Worm (Caenorhabditis elegans) whole organism, early embryonic: Measurements from ENCODE around the gene hrg-5.

Experiments
- B0310.2 ChIP-seq: sonication (generic microtip); optimal IDR thresholded peaks from 2 replicates; lab custom pipeline; 2016; ENCODE audit warnings: mild to moderate bottlenecking, missing genetic modification characterization, missing compliant biosample characterization
- F13C5.2 ChIP-seq: sonication (generic microtip); optimal IDR thresholded peaks from 2 replicates; lab custom pipeline; 2017; ENCODE audit warnings: mild to moderate bottlenecking, missing genetic modification characterization, inconsistent platforms, missing compliant biosample characterization
- aly-1 ChIP-seq: sonication (generic microtip); optimal IDR thresholded peaks from 2 replicates; lab custom pipeline; 2016; ENCODE audit warnings: missing genetic modification characterization, missing compliant biosample characterization
- ama-1 ChIP-seq: fragments of 150-350 bp; optimal IDR thresholded peaks from 2 replicates; lab custom pipeline; 2014
- ceh-13 ChIP-seq: fragments of 200-800 bp; sonication (Bioruptor generic); optimal IDR thresholded peaks from 2 replicates; lab custom pipeline; 2018; ENCODE audit warnings: mild to moderate bottlenecking, missing genetic modification characterization, missing compliant biosample characterization
- ceh-36 ChIP-seq: sonication (generic microtip); optimal IDR thresholded peaks from 2 replicates; lab custom pipeline; 2016; ENCODE audit warnings: missing genetic modification characterization, inconsistent platforms, missing compliant biosample characterization
- ets-7 ChIP-seq: sonication (generic microtip); optimal IDR thresholded peaks from 2 replicates; lab custom pipeline; 2016; ENCODE audit warnings: missing genotype, missing genetic modification characterization, missing compliant biosample characterization
- flt-1 ChIP-seq: fragments of 200-800 bp; sonication (Bioruptor generic); IDR thresholded peaks from 2 replicates; pipeline ENCODE4 v1.3.6; 2022; ENCODE audit warnings: missing genetic modification characterization, missing compliant biosample characterization
- hmbx-1 ChIP-seq: sonication (generic microtip); optimal IDR thresholded peaks from 2 replicates; lab custom pipeline; 2016; ENCODE audit warnings: mild to moderate bottlenecking, missing genetic modification characterization, missing compliant biosample characterization
- hmg-4 ChIP-seq: fragments of 200-800 bp; sonication (Bioruptor generic); optimal IDR thresholded peaks from 2 replicates; lab custom pipeline; 2018; ENCODE audit warnings: mild to moderate bottlenecking, missing genetic modification characterization, missing compliant biosample characterization
- hnd-1 ChIP-seq: sonication (generic microtip); optimal IDR thresholded peaks from 2 replicates; lab custom pipeline; 2016; ENCODE audit warnings: missing genetic modification characterization, missing compliant biosample characterization
- pes-1 ChIP-seq: fragments of 200-800 bp; sonication (Bioruptor generic); IDR thresholded peaks from 2 replicates; pipeline ENCODE4 v1.3.6; 2022; ENCODE audit warnings: missing genetic modification reagents, missing genetic modification characterization, missing compliant biosample characterization
- scrt-1 ChIP-seq: fragments of 200-800 bp; sonication (Bioruptor generic); IDR thresholded peaks from 2 replicates; pipeline ENCODE4 v1.3.6; 2022; ENCODE audit warnings: missing genetic modification characterization, missing compliant biosample characterization
- sea-1 ChIP-seq: fragments of 200-800 bp; sonication (Bioruptor generic); conservative IDR thresholded peaks from 2 replicates; pipeline ENCODE4 v1.3.6; 2022; ENCODE audit warnings: missing genetic modification characterization, missing compliant biosample characterization
- tbx-11 ChIP-seq: fragments of 200-800 bp; sonication (Bioruptor generic); IDR thresholded peaks from 2 replicates; pipeline ENCODE4 v1.3.6; 2022; ENCODE audit warnings: missing genetic modification characterization, missing compliant biosample characterization
- tbx-37 ChIP-seq: fragments of 200-800 bp; sonication (Bioruptor generic); conservative IDR thresholded peaks from 2 replicates; pipeline ENCODE4 v1.3.6; 2022; ENCODE audit warnings: missing genetic modification reagents, missing genetic modification characterization, missing compliant biosample characterization
- tra-4 ChIP-seq: sonication (generic microtip); optimal IDR thresholded peaks from 2 replicates; lab custom pipeline; 2017; ENCODE audit warnings: missing genetic modification characterization, missing compliant biosample characterization

hrg-5 gene

DNA sequence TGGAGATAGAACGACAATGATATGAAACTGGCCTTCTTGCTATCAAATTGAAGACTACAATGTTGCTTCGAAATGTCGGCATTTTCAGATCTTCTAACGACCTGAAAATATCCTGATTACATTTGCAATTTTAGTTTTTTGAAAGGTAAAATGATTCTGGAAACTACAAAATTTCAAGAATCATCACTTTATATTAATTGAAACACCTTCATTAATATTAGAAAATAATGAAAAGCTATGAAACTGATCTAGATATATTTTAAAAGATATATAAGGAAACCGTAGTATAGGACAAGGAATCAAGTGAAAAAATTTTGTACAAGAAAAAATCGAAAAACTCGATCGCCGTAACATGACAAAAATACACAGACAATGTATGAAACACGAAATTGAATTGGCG lies 17.3 kb downstream of the hrg-5 start, which contains the start of gene ndx-9:
Gene ndx-9, minus strand, starts transcription at position 101 of the 400 bp plus-strand sequence.
- TF ChIP-seq hmg-4 = no peak
- TF ChIP-seq ceh-36 (tag; lab: Kevin White, UChicago) = no peak
- TF ChIP-seq tbx-37 (GFP tag; lab: Robert Waterston, UW) = no peak
- TF ChIP-seq scrt-1 (GFP tag; lab: Robert Waterston, UW) = no peak
- TF ChIP-seq flt-1 (GFP tag; lab: Robert Waterston, UW) = no peak
- TF ChIP-seq B0310.2 (tag; lab: Kevin White, UChicago) = no peak
- no peak for TF ChIP-seq ama-1 (lab: Kevin White, UChicago)
- TF ChIP-seq F13C5.2 (tag; lab: Kevin White, UChicago) = no peak

DNA sequence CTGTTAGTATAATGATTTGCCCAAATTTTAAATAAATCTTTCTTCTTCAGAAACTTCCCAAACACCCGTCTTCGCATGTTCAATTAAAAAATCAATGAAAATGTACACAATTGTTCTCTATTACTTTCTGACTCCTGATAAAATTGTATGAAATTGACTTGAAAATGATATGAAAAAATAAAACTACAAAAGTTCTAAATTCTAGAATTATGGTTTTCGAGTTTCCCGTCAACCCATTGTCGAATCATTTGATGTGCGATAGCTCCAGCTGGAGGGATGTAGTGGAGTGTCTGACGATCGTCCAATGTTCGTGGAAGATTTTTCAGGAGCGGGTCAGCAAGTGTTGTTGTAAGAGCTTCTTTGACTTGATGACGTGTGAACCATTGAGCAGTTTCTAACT lies 19.3 kb downstream of the hrg-5 start:
- TF ChIP-seq flt-1 (GFP tag; lab: Robert Waterston, UW) (no peak), ets-7 (tag; lab: Kevin White, UChicago) (no peak), B0310.2 (tag; lab: Kevin White, UChicago) (no peak), tbx-37 (GFP tag; lab: Robert Waterston, UW) (no peak), scrt-1 (GFP tag; lab: Robert Waterston, UW) (no peak), pes-1 (no peak), ama-1 (lab: Kevin White, UChicago) (no peak)

DNA sequence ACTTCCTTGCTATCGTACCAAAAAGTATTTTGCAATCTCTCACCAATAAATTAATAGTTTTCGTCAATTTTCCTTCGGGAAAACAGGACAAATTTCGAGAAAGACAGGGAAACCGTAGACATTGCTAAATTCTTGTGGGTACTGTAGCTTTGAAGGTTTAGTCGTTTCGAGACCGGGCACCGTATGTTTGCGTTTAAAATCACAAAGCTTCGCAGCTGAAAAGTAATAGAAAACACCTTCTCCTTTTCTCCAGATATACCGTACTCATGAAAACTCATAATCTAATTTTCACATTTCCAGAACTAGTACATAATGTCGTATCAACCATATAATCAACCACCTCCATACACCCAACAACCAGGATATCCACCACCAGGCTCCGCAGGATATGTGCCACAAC lies 20.2 kb downstream of the hrg-5 start, which contains the start of gene F13H10.6:
Gene F13H10.6, plus strand, starts transcription at position 301 of the 400 bp plus-strand sequence.
- TF ChIP-seq ama-1 (lab: Kevin White, UChicago) (no peak), B0310.2 (tag; lab: Kevin White, UChicago) (no peak), hnd-1 (tag; lab: Kevin White, UChicago) (no peak), hmg-4 (no peak), pes-1 (no peak), tbx-37 (GFP tag; lab: Robert Waterston, UW) (no peak), scrt-1 (GFP tag; lab: Robert Waterston, UW) (no peak), F13C5.2 (tag; lab: Kevin White, UChicago) (no peak), ceh-13 (no peak), aly-1 (tag; lab: Kevin White, UChicago) (no peak), tbx-11 (GFP tag; lab: Robert Waterston, UW) (no peak)

DNA sequence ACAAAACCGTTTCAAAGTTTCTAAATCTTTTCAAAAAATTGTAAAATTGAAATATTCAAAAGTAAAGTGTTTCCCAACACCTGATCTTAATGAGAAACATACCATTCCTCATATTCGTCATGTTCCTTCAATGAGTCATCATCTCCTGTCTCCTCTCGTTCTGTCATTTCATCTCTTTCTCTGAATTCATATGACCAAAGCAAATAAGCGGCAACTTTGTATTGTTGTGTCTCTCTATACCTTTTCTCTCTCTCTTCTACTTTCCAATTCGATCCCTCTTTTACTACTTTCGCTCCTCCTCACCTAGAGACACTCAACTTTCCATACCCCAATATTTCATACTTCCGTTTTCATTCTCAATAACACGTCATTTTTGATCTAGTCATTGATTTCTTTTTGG lies 21.0 kb downstream of the hrg-5 start:
- TF ChIP-seq ets-7 (tag; lab: Kevin White, UChicago) (no peak), hnd-1 (tag; lab: Kevin White, UChicago) (no peak), B0310.2 (tag; lab: Kevin White, UChicago) (no peak), tbx-11 (GFP tag; lab: Robert Waterston, UW) (no peak), hmg-4 (no peak), sea-1 (GFP tag; lab: Robert Waterston, UW) (no peak), hmbx-1 (tag; lab: Kevin White, UChicago) (no peak), ceh-13 (no peak), aly-1 (tag; lab: Kevin White, UChicago) (no peak), scrt-1 (GFP tag; lab: Robert Waterston, UW) (no peak), tbx-37 (GFP tag; lab: Robert Waterston, UW) (no peak)

DNA sequence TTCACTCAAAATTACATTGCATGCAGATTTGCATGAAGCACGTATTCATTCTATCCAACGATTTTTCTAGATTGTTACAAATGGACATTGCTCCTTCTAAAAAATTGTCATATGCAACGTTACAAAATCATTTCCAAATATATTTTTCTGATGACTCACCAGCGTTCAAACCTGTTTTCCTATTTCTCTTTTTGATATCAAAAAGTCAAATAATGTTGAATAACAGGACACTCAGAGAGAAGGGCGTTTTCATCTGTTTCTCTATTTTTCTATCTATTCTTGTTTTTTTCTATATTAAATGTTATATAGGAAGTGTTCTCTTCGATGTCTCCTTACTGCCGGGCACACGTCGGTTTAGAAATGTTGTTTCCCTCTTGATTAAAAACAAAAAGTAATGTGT lies 22.4 kb downstream of the hrg-5 start:
- TF ChIP-seq aly-1 (tag; lab: Kevin White, UChicago) (no peak), B0310.2 (tag; lab: Kevin White, UChicago) (no peak), hmg-4 (no peak), sea-1 (GFP tag; lab: Robert Waterston, UW) (no peak), hnd-1 (tag; lab: Kevin White, UChicago) (no peak), pes-1 (no peak), scrt-1 (GFP tag; lab: Robert Waterston, UW) (no peak), ama-1 (lab: Kevin White, UChicago) (no peak), flt-1 (GFP tag; lab: Robert Waterston, UW) (no peak), tra-4 (tag; lab: Kevin White, UChicago) (no peak)

DNA sequence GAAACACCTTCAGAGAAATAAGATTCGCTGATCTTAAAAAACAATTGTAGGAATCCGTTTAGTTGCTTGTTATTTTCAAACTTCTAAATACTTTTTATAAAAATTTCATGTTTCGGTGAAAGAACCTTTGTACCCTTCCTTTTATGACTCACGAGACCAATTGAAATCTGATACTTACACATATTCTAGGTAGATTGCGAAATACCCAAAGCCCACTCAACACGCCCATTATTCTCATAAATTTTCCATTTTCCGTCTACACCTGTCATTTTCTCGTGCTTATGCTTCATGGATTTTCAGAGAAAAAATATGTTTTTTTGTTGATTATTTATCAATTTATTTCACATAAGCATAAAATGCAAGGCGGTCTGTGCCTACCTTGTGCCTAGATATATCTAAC lies 22.8 kb downstream of the hrg-5 start:
- TF ChIP-seq aly-1 (tag; lab: Kevin White, UChicago) (no peak), pes-1 (no peak), flt-1 (GFP tag; lab: Robert Waterston, UW) (no peak), B0310.2 (tag; lab: Kevin White, UChicago) (no peak), hmg-4 (no peak), tra-4 (tag; lab: Kevin White, UChicago) (no peak), F13C5.2 (tag; lab: Kevin White, UChicago) (no peak), tbx-37 (GFP tag; lab: Robert Waterston, UW) (no peak), ceh-13 (no peak), sea-1 (GFP tag; lab: Robert Waterston, UW) (no peak)

DNA sequence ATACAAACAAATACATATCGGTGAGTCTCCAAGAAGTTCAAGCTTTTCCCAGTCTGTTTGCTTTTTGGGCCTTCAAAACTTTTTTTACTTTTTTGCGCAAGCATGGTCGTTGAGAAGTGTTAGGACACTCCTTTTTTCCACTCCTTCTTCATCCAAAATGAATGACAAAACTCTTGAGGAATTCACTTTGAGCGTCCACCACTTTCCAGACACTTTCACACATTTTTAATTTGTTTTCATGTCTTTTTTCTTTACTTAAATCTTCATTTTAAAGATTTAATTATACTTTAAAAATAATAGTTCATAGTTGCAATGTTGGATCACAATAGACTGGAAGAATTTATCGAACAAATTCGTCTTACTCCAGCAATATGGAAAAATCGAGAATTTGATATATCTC lies 25.0 kb downstream of the hrg-5 start, which contains the start of gene F13H10.1:
Gene F13H10.1, plus strand, starts transcription at position 301 of the 400 bp plus-strand sequence.
- TF ChIP-seq B0310.2 (tag; lab: Kevin White, UChicago) = no peak
- TF ChIP-seq ama-1 (lab: Kevin White, UChicago) = no peak
- TF ChIP-seq tra-4 (tag; lab: Kevin White, UChicago) = no peak
- no peak for TF ChIP-seq ceh-36 (tag; lab: Kevin White, UChicago)
- no peak for TF ChIP-seq tbx-37 (GFP tag; lab: Robert Waterston, UW)
- TF ChIP-seq tbx-11 (GFP tag; lab: Robert Waterston, UW) = no peak
- no peak for TF ChIP-seq sea-1 (GFP tag; lab: Robert Waterston, UW)
- TF ChIP-seq hmg-4 = no peak

DNA sequence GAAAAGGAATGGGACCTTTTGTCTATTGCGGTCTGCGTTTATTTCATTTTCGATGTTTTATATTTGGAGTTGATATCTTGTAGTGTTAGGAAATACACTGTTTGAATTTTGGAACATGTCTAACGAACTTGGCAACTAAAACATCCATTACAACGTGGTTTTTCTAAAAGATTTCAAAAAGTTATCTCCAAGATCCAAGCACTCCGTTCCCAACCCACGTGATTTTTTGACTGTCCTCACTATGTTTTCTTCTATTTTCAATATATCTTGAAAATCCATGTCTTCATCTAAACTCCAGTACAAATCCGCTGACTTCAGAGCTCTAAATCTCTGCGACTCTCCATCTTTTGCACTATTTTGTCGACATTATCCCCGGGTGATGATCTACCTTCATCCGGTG lies 27.6 kb downstream of the hrg-5 start, which contains the start of gene F13H10.9:
Gene F13H10.9, plus strand, starts transcription at position 301 of the 400 bp plus-strand sequence.
- no peak for TF ChIP-seq ets-7 (tag; lab: Kevin White, UChicago)
- no peak for TF ChIP-seq B0310.2 (tag; lab: Kevin White, UChicago)
- TF ChIP-seq hnd-1 (tag; lab: Kevin White, UChicago) = no peak
- TF ChIP-seq ceh-13 = no peak
- TF ChIP-seq tbx-37 (GFP tag; lab: Robert Waterston, UW) = no peak
- no peak for TF ChIP-seq aly-1 (tag; lab: Kevin White, UChicago)
- TF ChIP-seq hmbx-1 (tag; lab: Kevin White, UChicago) = no peak
- no peak for TF ChIP-seq sea-1 (GFP tag; lab: Robert Waterston, UW)
- no peak for TF ChIP-seq pes-1
- TF ChIP-seq flt-1 (GFP tag; lab: Robert Waterston, UW) = no peak
- no peak for TF ChIP-seq tra-4 (tag; lab: Kevin White, UChicago)
